Worm (Caenorhabditis elegans) whole organism, young adult: ENCODE results near the gene che-7.

Experiments
- B0336.3 ChIP-seq: fragments of 200-800 bp; sonication (Bioruptor generic); IDR thresholded peaks from 2 replicates; pipeline ENCODE4 v1.3.6; 2022; ENCODE audit warnings: missing genetic modification characterization, missing compliant biosample characterization
- F33H1.4 ChIP-seq: fragments of 200-800 bp; sonication (Bioruptor generic); IDR thresholded peaks from 2 replicates; pipeline ENCODE4 v1.3.6; 2022; ENCODE audit warnings: missing genetic modification reagents, missing genetic modification characterization, missing compliant biosample characterization
- F57C9.4 ChIP-seq: sonication (generic microtip); optimal IDR thresholded peaks from 2 replicates; lab custom pipeline; 2017; ENCODE audit warnings: mild to moderate bottlenecking, missing genetic modification characterization, missing compliant biosample characterization
- T26A5.8 ChIP-seq: sonication (generic microtip); optimal IDR thresholded peaks from 2 replicates; lab custom pipeline; 2016; ENCODE audit warnings: missing genetic modification characterization, missing compliant biosample characterization
- Y67H2A.10 ChIP-seq: fragments of 200-800 bp; sonication (Bioruptor generic); conservative IDR thresholded peaks from 2 replicates; pipeline ENCODE4 v1.3.6; 2022; ENCODE audit warnings: missing genetic modification reagents, missing genetic modification characterization, missing compliant biosample characterization
- ZK185.1 ChIP-seq: sonication (generic microtip); optimal IDR thresholded peaks from 2 replicates; lab custom pipeline; 2016; ENCODE audit warnings: mild to moderate bottlenecking, missing genetic modification characterization, missing compliant biosample characterization; ENCODE audit not compliant: poor library complexity, severe bottlenecking
- aptf-3 ChIP-seq: fragments of 200-800 bp; sonication (Bioruptor generic); IDR thresholded peaks from 2 replicates; pipeline ENCODE4 v1.3.6; 2022; ENCODE audit warnings: missing genetic modification characterization, missing compliant biosample characterization
- atf-7 ChIP-seq: sonication (generic microtip); optimal IDR thresholded peaks from 2 replicates; lab custom pipeline; 2017; ENCODE audit warnings: mild to moderate bottlenecking, missing genetic modification characterization, missing compliant biosample characterization
- attf-6 ChIP-seq: fragments of 200-800 bp; sonication (Bioruptor generic); IDR thresholded peaks from 2 replicates; pipeline ENCODE4 v1.3.6; 2022; ENCODE audit warnings: missing genetic modification reagents, missing genetic modification characterization, missing compliant biosample characterization
- ccch-3 ChIP-seq: fragments of 200-800 bp; sonication (Bioruptor generic); optimal IDR thresholded peaks from 2 replicates; lab custom pipeline; 2018; ENCODE audit warnings: mild to moderate bottlenecking, missing genetic modification characterization, missing compliant biosample characterization
- cebp-1 ChIP-seq, 2 experiments: fragments of 200-800 bp in 1 of 2; sonication (Bioruptor generic) in 1 of 2; sonication (generic microtip) in 1 of 2; IDR thresholded peaks in 1 of 2; optimal IDR thresholded peaks in 1 of 2; 2 replicates each; pipeline versions ENCODE4 v1.3.6 to Lab custom; 2017 to 2022; ENCODE audit warnings: missing compliant biosample characterization in 2 of 2, missing genetic modification characterization in 2 of 2, mild to moderate bottlenecking in 1 of 2, missing genetic modification reagents in 1 of 2, moderate library complexity in 1 of 2
- cebp-2 ChIP-seq: fragments of 200-800 bp; sonication (Bioruptor generic); IDR thresholded peaks from 2 replicates; pipeline ENCODE4 v1.3.6; 2022; ENCODE audit warnings: missing genetic modification characterization, missing compliant biosample characterization
- ceh-79 ChIP-seq: sonication (generic microtip); optimal IDR thresholded peaks from 2 replicates; lab custom pipeline; 2017; ENCODE audit warnings: mild to moderate bottlenecking, missing genetic modification characterization, missing compliant biosample characterization
- ceh-91 ChIP-seq: fragments of 200-800 bp; sonication (Bioruptor generic); IDR thresholded peaks from 2 replicates; pipeline ENCODE4 v1.3.6; 2022; ENCODE audit warnings: missing genetic modification reagents, missing genetic modification characterization, missing compliant biosample characterization
- dox-1 ChIP-seq: fragments of 200-800 bp; sonication (Bioruptor generic); IDR thresholded peaks from 2 replicates; pipeline ENCODE4 v1.3.6; 2022; ENCODE audit warnings: missing genetic modification reagents, missing genetic modification characterization, missing compliant biosample characterization
- dpff-1 ChIP-seq: sonication (generic microtip); optimal IDR thresholded peaks from 2 replicates; lab custom pipeline; 2017; ENCODE audit warnings: mild to moderate bottlenecking, missing genetic modification characterization, missing compliant biosample characterization
- ets-4 ChIP-seq: fragments of 200-800 bp; sonication (Bioruptor generic); optimal IDR thresholded peaks from 2 replicates; lab custom pipeline; 2018; ENCODE audit warnings: mild to moderate bottlenecking, missing genetic modification characterization, missing compliant biosample characterization
- hmg-1.2 ChIP-seq: fragments of 200-800 bp; sonication (Bioruptor generic); IDR thresholded peaks from 2 replicates; pipeline ENCODE4 v1.3.6; 2022; ENCODE audit warnings: missing genetic modification reagents, missing genetic modification characterization, missing compliant biosample characterization
- hsf-1 ChIP-seq: fragments of 200-800 bp; sonication (Bioruptor generic); IDR thresholded peaks from 2 replicates; pipeline ENCODE4 v1.3.6; 2022; ENCODE audit warnings: missing genetic modification reagents, missing genetic modification characterization, missing compliant biosample characterization
- lin-26 ChIP-seq: fragments of 200-800 bp; sonication (Bioruptor generic); IDR thresholded peaks from 2 replicates; pipeline ENCODE4 v1.3.6; 2022; ENCODE audit warnings: missing genetic modification reagents, missing genetic modification characterization, missing compliant biosample characterization
- lin-35 ChIP-seq, 3 experiments: fragments of 150-350 bp in 2 of 3; sonication (generic microtip) in 1 of 3; optimal IDR thresholded peaks; 2 replicates each; lab custom pipeline; 2014 to 2018; ENCODE audit warnings: missing biosample characterization in 3 of 3, missing genetic modification characterization in 3 of 3, missing genetic modification reagents in 3 of 3
- lin-40 ChIP-seq: sonication (generic microtip); optimal IDR thresholded peaks from 2 replicates; lab custom pipeline; 2016; ENCODE audit warnings: missing genetic modification characterization, mild to moderate bottlenecking, missing compliant biosample characterization, missing genotype, missing genetic modification reagents
- lsl-1 ChIP-seq: fragments of 200-800 bp; sonication (Bioruptor generic); optimal IDR thresholded peaks from 2 replicates; lab custom pipeline; 2018; ENCODE audit warnings: mild to moderate bottlenecking, missing genetic modification characterization, moderate library complexity, missing compliant biosample characterization
- madf-6 ChIP-seq: fragments of 200-800 bp; sonication (Bioruptor generic); IDR thresholded peaks from 2 replicates; pipeline ENCODE4 v1.3.6; 2022; ENCODE audit warnings: missing genetic modification reagents, missing genetic modification characterization, missing compliant biosample characterization
- mxl-1 ChIP-seq: sonication (generic microtip); optimal IDR thresholded peaks from 2 replicates; lab custom pipeline; 2016; ENCODE audit warnings: missing genetic modification characterization, missing compliant biosample characterization
- nhr-179 ChIP-seq: sonication (generic microtip); optimal IDR thresholded peaks from 2 replicates; lab custom pipeline; 2016; ENCODE audit warnings: mild to moderate bottlenecking, missing genetic modification characterization, missing compliant biosample characterization
- nhr-80 ChIP-seq: sonication (generic microtip); optimal IDR thresholded peaks from 2 replicates; lab custom pipeline; 2016; ENCODE audit warnings: missing genetic modification characterization, missing compliant biosample characterization
- pbrm-1 ChIP-seq: fragments of 200-800 bp; sonication (Bioruptor generic); IDR thresholded peaks from 2 replicates; pipeline ENCODE4 v1.3.6; 2022; ENCODE audit warnings: missing genetic modification reagents, missing genetic modification characterization, missing compliant biosample characterization
- rpc-1 ChIP-seq, 2 experiments: fragments of 150-350 bp in 1 of 2; sonication (generic microtip) in 1 of 2; optimal IDR thresholded peaks; 2 replicates each; lab custom pipeline; 2014 to 2018; ENCODE audit warnings: missing biosample characterization in 1 of 2, missing genetic modification characterization in 1 of 2, missing genetic modification reagents in 1 of 2, missing genotype in 1 of 2
- sea-2 ChIP-seq: fragments of 200-800 bp; sonication (Bioruptor generic); IDR thresholded peaks from 2 replicates; pipeline ENCODE4 v1.3.6; 2022; ENCODE audit warnings: missing genetic modification characterization, missing compliant biosample characterization
- snpc-1.1 ChIP-seq: sonication (generic microtip); optimal IDR thresholded peaks from 2 replicates; lab custom pipeline; 2017; ENCODE audit warnings: missing genetic modification characterization, mild to moderate bottlenecking, missing compliant biosample characterization, antibody characterized with exemption, moderate library complexity, missing genotype, missing genetic modification reagents; ENCODE audit not compliant: insufficient read depth
- snpc-3.4 ChIP-seq: sonication (generic microtip); optimal IDR thresholded peaks from 2 replicates; lab custom pipeline; 2017; ENCODE audit warnings: missing genetic modification characterization, mild to moderate bottlenecking, missing compliant biosample characterization, antibody characterized with exemption, moderate library complexity, missing genotype, missing genetic modification reagents
- snpc-4 ChIP-seq, 5 experiments: fragments of 150-350 bp in 1 of 5; sonication (generic microtip) in 4 of 5; optimal IDR thresholded peaks; 2 replicates each; lab custom pipeline; 2014 to 2018; ENCODE audit warnings: missing genetic modification characterization in 5 of 5, missing biosample characterization in 3 of 5, antibody characterized with exemption in 2 of 5, mild to moderate bottlenecking in 2 of 5, missing compliant biosample characterization in 2 of 5, missing genotype in 2 of 5, moderate library complexity in 2 of 5, missing genetic modification reagents in 1 of 5
- unc-130 ChIP-seq: sonication (generic microtip); optimal IDR thresholded peaks from 2 replicates; lab custom pipeline; 2016; ENCODE audit warnings: missing genetic modification reagents, missing genetic modification characterization, missing compliant biosample characterization
- xnd-1 ChIP-seq: sonication (generic microtip); optimal IDR thresholded peaks from 2 replicates; lab custom pipeline; 2016; ENCODE audit warnings: missing genotype, missing genetic modification reagents, missing genetic modification characterization, missing compliant biosample characterization
- ztf-18 ChIP-seq: sonication (generic microtip); optimal IDR thresholded peaks from 2 replicates; lab custom pipeline; 2016; ENCODE audit warnings: missing genotype, mild to moderate bottlenecking, missing genetic modification characterization, missing compliant biosample characterization
- ztf-3 ChIP-seq: fragments of 200-800 bp; sonication (Bioruptor generic); optimal IDR thresholded peaks from 2 replicates; lab custom pipeline; 2018; ENCODE audit warnings: mild to moderate bottlenecking, missing genetic modification characterization, missing compliant biosample characterization

The che-7 gene

ce11 chrV:7969107-7969506 is at the start of gene che-7:
Gene che-7, minus strand, starts transcription at chrV:7969207.
- TF ChIP-seq ceh-79 (tag; lab: Kevin White, UChicago) (no peak), atf-7 (tag; lab: Kevin White, UChicago) (no peak), mxl-1 (tag; lab: Kevin White, UChicago) (no peak)

- TF ChIP-seq ztf-3 (no peak), ccch-3 (GFP tag; lab: Kevin White, UChicago) (no peak), aptf-3 (GFP tag; lab: Robert Waterston, UW) (no peak), sea-2 (GFP tag; lab: Robert Waterston, UW) (no peak), cebp-1 (GFP tag; IDR thresholded peaks at IDR 0.05; lab: Robert Waterston, UW) (peak; percentile 56; the same call in 1 of the 2 replicates), cebp-1 (tag; optimal IDR thresholded peaks at IDR 0.05; lab: Kevin White, UChicago) (peak; percentile 72), F57C9.4 (tag; lab: Kevin White, UChicago) (no peak), rpc-1 (optimal IDR thresholded peaks at IDR 0.05; lab: Kevin White, UChicago) (no peak), rpc-1 (tag; optimal IDR thresholded peaks at IDR 0.05; lab: Kevin White, UChicago) (no peak), dpff-1 (no peak), dox-1 (0 out of 2 replicates have a peak, but pooled peaks have one; percentile 19), F33H1.4 (no peak), ets-4 (no peak), Y67H2A.10 (GFP tag; lab: Robert Waterston, UW) (no peak), nhr-80 (tag; lab: Kevin White, UChicago) (peak; percentile 84), unc-130 (GFP tag; lab: Kevin White, UChicago) (no peak), ztf-18 (tag; lab: Kevin White, UChicago) (no peak), lin-40 (no peak), lin-35 (GFP tag; optimal IDR thresholded peaks at IDR 0.05; lab: Kevin White, UChicago) (no peak), snpc-3.4 (tag; lab: Kevin White, UChicago) (no peak), madf-6 (GFP tag; lab: Robert Waterston, UW) (no peak), B0336.3 (GFP tag; lab: Robert Waterston, UW) (no peak)
Measured at ce11 chrV:8017924-8018323, 48.9 kb upstream of the che-7 start.

- TF ChIP-seq nhr-179: no peak
- TF ChIP-seq T26A5.8: no peak
- TF ChIP-seq ceh-91 (GFP tag; lab: Robert Waterston, UW): no peak
- no peak for TF ChIP-seq ZK185.1 (tag; lab: Kevin White, UChicago)
- TF ChIP-seq cebp-2: no peak
- TF ChIP-seq nhr-80 (tag; lab: Kevin White, UChicago): peak; percentile 31
- TF ChIP-seq, all 124 proteins: peak for 1
Measured at ce11 chrV:8016928-8017327, 47.9 kb upstream of the che-7 start, which contains the start of gene sptl-2. Gene sptl-2, plus strand, starts transcription at chrV:8017207.

ce11 chrV:8014710-8015314 is 45.8 kb upstream of the che-7 start:
- peak; percentile 35 for TF ChIP-seq lsl-1 (GFP tag; lab: Kevin White, UChicago)
- TF ChIP-seq xnd-1 (tag; lab: Kevin White, UChicago): peak; percentile 3
- TF ChIP-seq snpc-1.1 (tag; lab: Kevin White, UChicago): peak; percentile 85
- peak; percentile 63 for TF ChIP-seq pbrm-1
- TF ChIP-seq lin-26: 0 out of 2 replicates have a peak, but pooled peaks have one; percentile 26
- peak; percentile 82 for TF ChIP-seq hmg-1.2
- peak; percentile 8; the same call in 1 of the 2 replicates for TF ChIP-seq madf-6 (GFP tag; lab: Robert Waterston, UW)
- TF ChIP-seq hsf-1 (GFP tag; lab: Robert Waterston, UW): peak; percentile 40; the same call in 1 of the 2 replicates
- TF ChIP-seq attf-6 (GFP tag; lab: Robert Waterston, UW): peak; percentile 47; the same call in 1 of the 2 replicates
- peak; percentile 74 for TF ChIP-seq snpc-4 (GFP tag; optimal IDR thresholded peaks at IDR 0.05; lab: Kevin White, UChicago)
- TF ChIP-seq snpc-4 (tag; optimal IDR thresholded peaks at IDR 0.05; lab: Kevin White, UChicago): peak in 3 of 4 experiments; percentile 90 to 97 (median 95)
